Fruit fly (Drosophila melanogaster) whole organism, adult: Measurements from ENCODE around the gene CG46458.

Experiments
- CG11617 ChIP-seq: fragments of 200-800 bp; sonication (Bioruptor generic); optimal IDR thresholded peaks from 2 replicates; lab custom pipeline; 2017; ENCODE audit warnings: mild to moderate bottlenecking, missing biosample characterization, missing genetic modification reagents, missing genetic modification characterization
- CG12768 ChIP-seq: fragments of 200-800 bp; sonication (Bioruptor generic); optimal IDR thresholded peaks from 2 replicates; lab custom pipeline; 2017; ENCODE audit warnings: missing biosample characterization, missing genetic modification characterization, mild to moderate bottlenecking, moderate library complexity, missing genetic modification reagents
- CG14711 ChIP-seq: fragments of 200-800 bp; sonication (Bioruptor generic); optimal IDR thresholded peaks from 2 replicates; lab custom pipeline; 2018; ENCODE audit warnings: missing biosample characterization, mild to moderate bottlenecking, missing genetic modification characterization, moderate library complexity
- CG1620 ChIP-seq: fragments of 200-800 bp; sonication (Bioruptor generic); optimal IDR thresholded peaks from 2 replicates; lab custom pipeline; 2016; ENCODE audit warnings: missing biosample characterization, missing genetic modification characterization
- CG33017 ChIP-seq: fragments of 200-800 bp; sonication (Bioruptor generic); optimal IDR thresholded peaks from 2 replicates; lab custom pipeline; 2018; ENCODE audit warnings: missing biosample characterization, mild to moderate bottlenecking, missing genetic modification characterization, moderate library complexity
- CG5204 ChIP-seq: fragments of 200-800 bp; sonication (Bioruptor generic); optimal IDR thresholded peaks from 2 replicates; lab custom pipeline; 2016; ENCODE audit warnings: missing biosample characterization, missing genetic modification characterization
- CG7045 ChIP-seq: fragments of 200-800 bp; sonication (Bioruptor generic); optimal IDR thresholded peaks from 2 replicates; lab custom pipeline; 2017; ENCODE audit warnings: missing biosample characterization, mild to moderate bottlenecking, missing genetic modification characterization
- CG7101 ChIP-seq: fragments of 200-800 bp; sonication (Bioruptor generic); optimal IDR thresholded peaks from 2 replicates; lab custom pipeline; 2018; ENCODE audit warnings: missing biosample characterization, mild to moderate bottlenecking, missing genetic modification characterization, moderate library complexity
- Clk ChIP-seq: fragments of 200-800 bp; sonication (Bioruptor generic); optimal IDR thresholded peaks from 2 replicates; lab custom pipeline; 2017; ENCODE audit warnings: missing biosample characterization, missing genetic modification characterization
- Crg-1 ChIP-seq: fragments of 200-800 bp; sonication (Bioruptor generic); optimal IDR thresholded peaks from 2 replicates; lab custom pipeline; 2016; ENCODE audit warnings: missing biosample characterization, missing genetic modification characterization
- Hr96 ChIP-seq: fragments of 200-800 bp; sonication (Bioruptor generic); optimal IDR thresholded peaks from 2 replicates; lab custom pipeline; 2016; ENCODE audit warnings: missing biosample characterization, missing genetic modification characterization
- Mnt ChIP-seq: fragments of 200-800 bp; sonication (Bioruptor generic); optimal IDR thresholded peaks from 2 replicates; lab custom pipeline; 2016; ENCODE audit warnings: missing biosample characterization, mild to moderate bottlenecking, missing genetic modification characterization
- bab1 ChIP-seq: fragments of 200-800 bp; sonication (Bioruptor generic); optimal IDR thresholded peaks from 3 replicates; lab custom pipeline; 2019; ENCODE audit warnings: missing biosample characterization, mild to moderate bottlenecking, missing genetic modification characterization, moderate library complexity
- cic ChIP-seq: fragments of 200-800 bp; sonication (Bioruptor generic); optimal IDR thresholded peaks from 2 replicates; lab custom pipeline; 2017; ENCODE audit warnings: missing biosample characterization, mild to moderate bottlenecking, missing genetic modification characterization, moderate library complexity
- cnc ChIP-seq, 2 experiments: fragments of >200 bp; optimal IDR thresholded peaks; 2 replicates each; lab custom pipeline; 2017
- kay ChIP-seq: fragments of 200-800 bp; sonication (Bioruptor generic); peaks from one replicate; lab custom pipeline; 2016; ENCODE audit warnings: missing biosample characterization, missing genetic modification characterization, borderline replicate concordance
- ovo ChIP-seq: fragments of 200-800 bp; sonication (Bioruptor generic); optimal IDR thresholded peaks from 2 replicates; lab custom pipeline; 2016; ENCODE audit warnings: missing biosample characterization, missing genetic modification characterization
- pad ChIP-seq: fragments of 200-800 bp; sonication (Bioruptor generic); optimal IDR thresholded peaks from 3 replicates; lab custom pipeline; 2017; ENCODE audit warnings: missing biosample characterization, missing genetic modification characterization, mild to moderate bottlenecking, moderate library complexity, missing genetic modification reagents
- tj ChIP-seq: fragments of 200-800 bp; sonication (Bioruptor generic); optimal IDR thresholded peaks from 3 replicates; lab custom pipeline; 2017; ENCODE audit warnings: missing biosample characterization, mild to moderate bottlenecking, missing genetic modification characterization, moderate library complexity
- toe ChIP-seq: fragments of 200-800 bp; sonication (Bioruptor generic); optimal IDR thresholded peaks from 2 replicates; lab custom pipeline; 2016; ENCODE audit warnings: missing biosample characterization, missing genetic modification characterization

CG46458 gene

dm6 chr3R:6914396-6914795, 43.8 kb downstream of the CG46458 start:
- TF ChIP-seq CG5204 (GFP tag; lab: Kevin White, UChicago): no peak
- TF ChIP-seq cnc (optimal IDR thresholded peaks at IDR 0.05; lab: Kevin White, UChicago): no peak
- TF ChIP-seq CG12768: no peak
- no peak for TF ChIP-seq CG7045 (GFP tag; lab: Kevin White, UChicago)
- no peak for TF ChIP-seq bab1
- TF ChIP-seq CG11617 (GFP tag; lab: Kevin White, UChicago): no peak
- TF ChIP-seq CG14711 (tag; lab: Kevin White, UChicago): no peak
- TF ChIP-seq kay (GFP tag; lab: Kevin White, UChicago): no peak
- no peak for TF ChIP-seq CG1620 (GFP tag; lab: Kevin White, UChicago)
- TF ChIP-seq CG7101: no peak

- peak; percentile 13 for TF ChIP-seq pad
- no peak for TF ChIP-seq Clk
- peak; percentile 41 for TF ChIP-seq CG5204 (GFP tag; lab: Kevin White, UChicago)
- TF ChIP-seq toe (GFP tag; lab: Kevin White, UChicago): peak; percentile 32
- no peak for TF ChIP-seq cic
- peak; percentile 75 for TF ChIP-seq CG7045 (GFP tag; lab: Kevin White, UChicago)
- no peak for TF ChIP-seq kay (GFP tag; lab: Kevin White, UChicago)
- TF ChIP-seq CG7101: peak; percentile 40
- peak; percentile 31 for TF ChIP-seq bab1
- TF ChIP-seq CG12768: peak; percentile 50
- no peak for TF ChIP-seq Hr96 (GFP tag; lab: Kevin White, UChicago)
- peak; percentile 53 for TF ChIP-seq ovo (GFP tag; lab: Kevin White, UChicago)
- TF ChIP-seq Mnt: no peak
- TF ChIP-seq tj (GFP tag; lab: Kevin White, UChicago): peak; percentile 36
- peak; percentile 6 for TF ChIP-seq Crg-1 (GFP tag; lab: Kevin White, UChicago)
- TF ChIP-seq CG33017: peak; percentile 52
- TF ChIP-seq CG1620 (GFP tag; lab: Kevin White, UChicago): no peak
- no peak for TF ChIP-seq cnc (optimal IDR thresholded peaks at IDR 0.05; lab: Kevin White, UChicago)
- peak; percentile 44 for TF ChIP-seq CG14711 (tag; lab: Kevin White, UChicago)
- TF ChIP-seq CG11617 (GFP tag; lab: Kevin White, UChicago): peak; percentile 58
Observed at dm6 chr3R:6912251-6913215, 45.6 kb downstream of the CG46458 start.

dm6 chr3R:6909418-6909817, 48.8 kb downstream of the CG46458 start:
- TF ChIP-seq CG14711 (tag; lab: Kevin White, UChicago) (no peak), toe (GFP tag; lab: Kevin White, UChicago) (no peak), Mnt (no peak)

- TF ChIP-seq tj (GFP tag; lab: Kevin White, UChicago): no peak
- TF ChIP-seq CG12768: no peak
- TF ChIP-seq bab1: no peak
- TF ChIP-seq pad: no peak
- TF ChIP-seq Hr96 (GFP tag; lab: Kevin White, UChicago): no peak
- TF ChIP-seq CG1620 (GFP tag; lab: Kevin White, UChicago): no peak
- TF ChIP-seq CG7101: no peak
- no peak for TF ChIP-seq CG14711 (tag; lab: Kevin White, UChicago)
Observed at dm6 chr3R:6908105-6908504, 50.1 kb downstream of the CG46458 start.

- TF ChIP-seq CG1620 (GFP tag; lab: Kevin White, UChicago) (no peak), CG7045 (GFP tag; lab: Kevin White, UChicago) (no peak), Mnt (no peak), CG12768 (no peak), toe (GFP tag; lab: Kevin White, UChicago) (no peak), Hr96 (GFP tag; lab: Kevin White, UChicago) (no peak), CG5204 (GFP tag; lab: Kevin White, UChicago) (no peak), bab1 (no peak)
Observed at dm6 chr3R:6904299-6904698, 53.9 kb downstream of the CG46458 start.

dm6 chr3R:6903289-6903791, 54.8 kb downstream of the CG46458 start:
- TF ChIP-seq CG12768 (no peak), CG1620 (GFP tag; lab: Kevin White, UChicago) (no peak), cnc (optimal IDR thresholded peaks at IDR 0.05; lab: Kevin White, UChicago) (no peak), kay (GFP tag; lab: Kevin White, UChicago) (no peak), CG7101 (no peak), Clk (no peak), toe (GFP tag; lab: Kevin White, UChicago) (no peak), Crg-1 (GFP tag; lab: Kevin White, UChicago) (no peak), CG5204 (GFP tag; lab: Kevin White, UChicago) (no peak), bab1 (no peak), CG33017 (no peak), pad (no peak), Mnt (no peak), cic (no peak), Hr96 (GFP tag; lab: Kevin White, UChicago) (no peak)

- TF ChIP-seq bab1 (no peak), cnc (optimal IDR thresholded peaks at IDR 0.05; lab: Kevin White, UChicago) (no peak)
Observed at dm6 chr3R:6898922-6899321, 59.2 kb downstream of the CG46458 start.
